Worm (Caenorhabditis elegans) whole organism, late embryonic: Measurements from ENCODE around the gene str-118.
A peak's percentile ranks its signal among the peaks of the same experiment; 100 is the strongest.
"Not testable (repeated sequence)": the region's sequence is repeated elsewhere in the genome, so short reads cannot be mapped to it uniquely, and the experiment has no call there.

ENCODE experiments used
- C08G9.2 ChIP-seq: sonication (generic microtip); optimal IDR thresholded peaks from 2 replicates; lab custom pipeline; 2016; ENCODE audit warnings: mild to moderate bottlenecking, missing genetic modification characterization, moderate library complexity, missing compliant biosample characterization
- K02D7.2 ChIP-seq: sonication (generic microtip); optimal IDR thresholded peaks from 2 replicates; lab custom pipeline; 2017; ENCODE audit warnings: mild to moderate bottlenecking, missing genetic modification characterization, missing compliant biosample characterization
- T23F11.4 ChIP-seq: fragments of 200-800 bp; sonication (Bioruptor generic); optimal IDR thresholded peaks from 2 replicates; lab custom pipeline; 2018; ENCODE audit warnings: mild to moderate bottlenecking, missing genetic modification characterization, missing compliant biosample characterization
- ceh-14 ChIP-seq: sonication (generic microtip); optimal IDR thresholded peaks from 2 replicates; lab custom pipeline; 2016; ENCODE audit warnings: missing genotype, missing genetic modification characterization, missing compliant biosample characterization
- ceh-18 ChIP-seq: sonication (generic microtip); optimal IDR thresholded peaks from 2 replicates; lab custom pipeline; 2016; ENCODE audit warnings: missing genetic modification characterization, missing compliant biosample characterization
- ceh-22 ChIP-seq: sonication (generic microtip); optimal IDR thresholded peaks from 2 replicates; lab custom pipeline; 2017; ENCODE audit warnings: missing biosample characterization, missing genetic modification characterization
- ceh-24 ChIP-seq: sonication (generic microtip); optimal IDR thresholded peaks from 2 replicates; lab custom pipeline; 2016; ENCODE audit warnings: mild to moderate bottlenecking, missing genetic modification characterization, missing compliant biosample characterization
- ceh-30 ChIP-seq: fragments of 150-350 bp; optimal IDR thresholded peaks from 2 replicates; lab custom pipeline; 2014; ENCODE audit warnings: missing biosample characterization, missing genetic modification characterization
- ceh-48 ChIP-seq: sonication (generic microtip); optimal IDR thresholded peaks from 2 replicates; lab custom pipeline; 2016; ENCODE audit warnings: missing genetic modification characterization, inconsistent platforms, missing compliant biosample characterization
- ceh-9 ChIP-seq: sonication (generic microtip); optimal IDR thresholded peaks from 2 replicates; lab custom pipeline; 2016; ENCODE audit warnings: mild to moderate bottlenecking, missing genetic modification characterization, inconsistent platforms, missing compliant biosample characterization
- dve-1 ChIP-seq: sonication (generic microtip); optimal IDR thresholded peaks from 2 replicates; lab custom pipeline; 2017; ENCODE audit warnings: antibody characterized with exemption, mild to moderate bottlenecking, missing genetic modification characterization, missing compliant biosample characterization
- fax-1 ChIP-seq: sonication (generic microtip); optimal IDR thresholded peaks from 2 replicates; lab custom pipeline; 2016; ENCODE audit warnings: missing genotype, missing genetic modification characterization, missing compliant biosample characterization
- fkh-6 ChIP-seq: sonication (generic microtip); optimal IDR thresholded peaks from 2 replicates; lab custom pipeline; 2016; ENCODE audit warnings: missing genetic modification characterization, missing compliant biosample characterization
- hlh-30 ChIP-seq: sonication (generic microtip); optimal IDR thresholded peaks from 2 replicates; lab custom pipeline; 2017; ENCODE audit warnings: antibody characterized with exemption, missing genetic modification characterization, missing compliant biosample characterization; ENCODE audit not compliant: insufficient read depth
- hlh-6 ChIP-seq: sonication (generic microtip); optimal IDR thresholded peaks from 2 replicates; lab custom pipeline; 2016; ENCODE audit warnings: missing genotype, missing genetic modification characterization, missing compliant biosample characterization
- hlh-8 ChIP-seq: sonication (generic microtip); optimal IDR thresholded peaks from 2 replicates; lab custom pipeline; 2016; ENCODE audit warnings: missing genotype, missing genetic modification characterization, missing compliant biosample characterization
- lin-11 ChIP-seq: fragments of 200-800 bp; sonication (Bioruptor generic); optimal IDR thresholded peaks from 2 replicates; lab custom pipeline; 2018; ENCODE audit warnings: mild to moderate bottlenecking, missing genetic modification characterization, missing compliant biosample characterization
- mec-3 ChIP-seq: sonication (generic microtip); optimal IDR thresholded peaks from 2 replicates; lab custom pipeline; 2016; ENCODE audit warnings: borderline replicate concordance, missing genetic modification characterization, missing compliant biosample characterization
- nfya-1 ChIP-seq: sonication (generic microtip); optimal IDR thresholded peaks from 2 replicates; lab custom pipeline; 2017; ENCODE audit warnings: missing genetic modification characterization, mild to moderate bottlenecking, missing compliant biosample characterization, antibody characterized with exemption, moderate library complexity
- odd-2 ChIP-seq: sonication (generic microtip); optimal IDR thresholded peaks from 2 replicates; lab custom pipeline; 2017; ENCODE audit warnings: antibody characterized with exemption, mild to moderate bottlenecking, missing genetic modification characterization, missing compliant biosample characterization
- pat-9 ChIP-seq: fragments of 200-800 bp; sonication (Bioruptor generic); optimal IDR thresholded peaks from 2 replicates; lab custom pipeline; 2018; ENCODE audit warnings: mild to moderate bottlenecking, missing genetic modification characterization, moderate library complexity, missing compliant biosample characterization
- pax-1 ChIP-seq: fragments of 150-350 bp; optimal IDR thresholded peaks from 2 replicates; lab custom pipeline; 2014; ENCODE audit warnings: missing biosample characterization, missing genetic modification characterization
- pqm-1 ChIP-seq: sonication (generic microtip); optimal IDR thresholded peaks from 2 replicates; lab custom pipeline; 2016; ENCODE audit warnings: missing genetic modification characterization, missing compliant biosample characterization
- rnt-1 ChIP-seq: sonication (generic microtip); optimal IDR thresholded peaks from 2 replicates; lab custom pipeline; 2016; ENCODE audit warnings: missing genetic modification characterization, missing compliant biosample characterization
- sdc-2 ChIP-seq: sonication (generic microtip); optimal IDR thresholded peaks from 2 replicates; lab custom pipeline; 2016; ENCODE audit warnings: missing genotype, missing genetic modification characterization, missing compliant biosample characterization
- syd-9 ChIP-seq: sonication (generic microtip); optimal IDR thresholded peaks from 2 replicates; lab custom pipeline; 2016; ENCODE audit warnings: mild to moderate bottlenecking, missing genetic modification characterization, moderate library complexity, missing compliant biosample characterization
- tbx-7 ChIP-seq: sonication (generic microtip); optimal IDR thresholded peaks from 2 replicates; lab custom pipeline; 2016; ENCODE audit warnings: missing genotype, missing genetic modification characterization, missing compliant biosample characterization
- ttx-3 ChIP-seq: sonication (generic microtip); optimal IDR thresholded peaks from 2 replicates; lab custom pipeline; 2016; ENCODE audit warnings: missing genetic modification reagents, missing genetic modification characterization, missing compliant biosample characterization
- unc-3 ChIP-seq, 2 experiments: fragments of 200-800 bp in 1 of 2; sonication (Bioruptor generic) in 1 of 2; sonication (generic microtip) in 1 of 2; conservative IDR thresholded peaks in 1 of 2; optimal IDR thresholded peaks in 1 of 2; 2 replicates each; pipeline versions ENCODE4 v1.3.6 to Lab custom; 2016 to 2022; ENCODE audit warnings: missing compliant biosample characterization in 2 of 2, missing genetic modification characterization in 2 of 2, missing genetic modification reagents in 1 of 2
- unc-42 ChIP-seq: sonication (generic microtip); optimal IDR thresholded peaks from 2 replicates; lab custom pipeline; 2016; ENCODE audit warnings: missing genotype, missing genetic modification characterization, missing compliant biosample characterization
- unc-55 ChIP-seq: sonication (generic microtip); optimal IDR thresholded peaks from 2 replicates; lab custom pipeline; 2017; ENCODE audit warnings: missing biosample characterization, missing genetic modification reagents, missing genetic modification characterization

str-118 gene

ce11 chrV:10051855-10052254 lies at the start of gene str-118:
TSS of gene str-118 (plus strand) at chrV:10052155.
- no peak for TF ChIP-seq odd-2
- no peak for TF ChIP-seq sdc-2 (tag; lab: Kevin White, UChicago)
- TF ChIP-seq pqm-1 (tag; lab: Kevin White, UChicago): no peak
- TF ChIP-seq unc-42: no peak
- TF ChIP-seq ttx-3 (tag; lab: Kevin White, UChicago): no peak

ce11 chrV:10002720-10003119 lies 49.2 kb upstream of the str-118 start:
- no peak for TF ChIP-seq mec-3
- TF ChIP-seq ttx-3 (tag; lab: Kevin White, UChicago): no peak
- no peak for TF ChIP-seq ceh-14 (tag; lab: Kevin White, UChicago)
- no peak for TF ChIP-seq hlh-6 (tag; lab: Kevin White, UChicago)
- TF ChIP-seq, all 69 proteins: peak for 0

ce11 chrV:10003315-10003969 lies 48.5 kb upstream of the str-118 start:
- TF ChIP-seq nfya-1 (tag; lab: Kevin White, UChicago) (peak; percentile 34), ceh-18 (peak; percentile 18), C08G9.2 (tag; lab: Kevin White, UChicago) (no peak), ceh-48 (tag; lab: Kevin White, UChicago) (no peak), tbx-7 (tag; lab: Kevin White, UChicago) (no peak), ceh-30 (no peak), ceh-24 (tag; lab: Kevin White, UChicago) (no peak), unc-55 (peak; percentile 20), ttx-3 (tag; lab: Kevin White, UChicago) (no peak), hlh-30 (tag; lab: Kevin White, UChicago) (no peak), lin-11 (tag; lab: Kevin White, UChicago) (no peak), pax-1 (tag; lab: Kevin White, UChicago) (peak; percentile 20)

- TF ChIP-seq syd-9 (tag; lab: Kevin White, UChicago); sdc-2 (tag; lab: Kevin White, UChicago); fax-1: not testable (repeated sequence)
These were observed 47.8 kb upstream of the str-118 start, which contains the start of gene uda-1 for ce11 chrV:10004048-10004761. TSS of gene uda-1 (plus strand) at chrV:10004755.

- TF ChIP-seq dve-1 (tag; lab: Kevin White, UChicago) (no peak), pat-9 (tag; lab: Kevin White, UChicago) (no peak), sdc-2 (tag; lab: Kevin White, UChicago) (no peak), rnt-1 (tag; lab: Kevin White, UChicago) (no peak), K02D7.2 (tag; lab: Kevin White, UChicago) (no peak), fkh-6 (tag; lab: Kevin White, UChicago) (no peak), mec-3 (no peak)
These were observed 45.6 kb upstream of the str-118 start for ce11 chrV:10006374-10006773.

ce11 chrV:10007484-10007883 lies 44.5 kb upstream of the str-118 start:
- TF ChIP-seq hlh-8 (tag; lab: Kevin White, UChicago) (no peak), T23F11.4 (GFP tag; lab: Kevin White, UChicago) (no peak), syd-9 (tag; lab: Kevin White, UChicago) (no peak), fkh-6 (tag; lab: Kevin White, UChicago) (no peak), ceh-9 (tag; lab: Kevin White, UChicago) (no peak), ttx-3 (tag; lab: Kevin White, UChicago) (no peak), unc-3 (GFP tag; conservative IDR thresholded peaks at IDR 0.05; lab: Robert Waterston, UW) (no peak), unc-3 (tag; optimal IDR thresholded peaks at IDR 0.05; lab: Kevin White, UChicago) (no peak), ceh-22 (no peak), rnt-1 (tag; lab: Kevin White, UChicago) (no peak)
